Worm (Caenorhabditis elegans) whole organism, L3 larva: Measurements from ENCODE around the gene zzz-1.

Experiments used
- ama-1 ChIP-seq: fragments of 150-350 bp; optimal IDR thresholded peaks from 2 replicates; lab custom pipeline; 2018
- ceh-28 ChIP-seq: fragments of 150-350 bp; optimal IDR thresholded peaks from 2 replicates; lab custom pipeline; 2014; ENCODE audit warnings: missing biosample characterization, missing genetic modification reagents, missing genetic modification characterization
- ceh-9 ChIP-seq: sonication (generic microtip); optimal IDR thresholded peaks from 2 replicates; lab custom pipeline; 2018; ENCODE audit warnings: missing biosample characterization, missing genetic modification characterization
- daf-12 ChIP-seq: fragments of 150-350 bp; optimal IDR thresholded peaks from 2 replicates; lab custom pipeline; 2014; ENCODE audit warnings: missing biosample characterization, missing genetic modification reagents, missing genetic modification characterization
- egl-27 ChIP-seq: sonication (generic microtip); optimal IDR thresholded peaks from 4 replicates; lab custom pipeline; 2017; ENCODE audit warnings: missing biosample characterization, missing genetic modification reagents, missing genetic modification characterization
- egl-5 ChIP-seq: fragments of 150-350 bp; optimal IDR thresholded peaks from 2 replicates; lab custom pipeline; 2017; ENCODE audit warnings: missing biosample characterization, missing genetic modification reagents, missing genetic modification characterization, inconsistent platforms
- elt-1 ChIP-seq: fragments of 150-350 bp; optimal IDR thresholded peaks from 2 replicates; lab custom pipeline; 2014; ENCODE audit warnings: missing biosample characterization, missing genetic modification characterization
- elt-2 ChIP-seq: sonication (generic microtip); optimal IDR thresholded peaks from 2 replicates; lab custom pipeline; 2016; ENCODE audit warnings: missing genetic modification reagents, mild to moderate bottlenecking, missing genetic modification characterization, missing compliant biosample characterization
- eor-1 ChIP-seq, 2 experiments: fragments of 150-350 bp; optimal IDR thresholded peaks; 2 replicates each; lab custom pipeline; 2014 to 2018; ENCODE audit warnings: missing biosample characterization in 2 of 2, missing genetic modification characterization in 2 of 2
- fkh-2 ChIP-seq: fragments of 150-350 bp; optimal IDR thresholded peaks from 2 replicates; lab custom pipeline; 2014; ENCODE audit warnings: missing biosample characterization, missing genetic modification reagents, missing genetic modification characterization
- fos-1 ChIP-seq: fragments of 150-350 bp; optimal IDR thresholded peaks from 2 replicates; lab custom pipeline; 2014; ENCODE audit warnings: missing biosample characterization, missing genetic modification characterization
- hmg-11 ChIP-seq: sonication (generic microtip); optimal IDR thresholded peaks from 2 replicates; lab custom pipeline; 2016; ENCODE audit warnings: missing genetic modification characterization, missing compliant biosample characterization
- jun-1 ChIP-seq: fragments of 150-350 bp; optimal IDR thresholded peaks from 2 replicates; lab custom pipeline; 2014; ENCODE audit warnings: missing biosample characterization, missing genetic modification reagents, missing genetic modification characterization
- lin-15B ChIP-seq: fragments of 150-350 bp; optimal IDR thresholded peaks from 2 replicates; lab custom pipeline; 2014; ENCODE audit warnings: missing biosample characterization, missing genetic modification characterization
- lsy-12 ChIP-seq: sonication (generic microtip); optimal IDR thresholded peaks from 2 replicates; lab custom pipeline; 2016; ENCODE audit warnings: mild to moderate bottlenecking, missing genetic modification characterization, missing compliant biosample characterization
- mml-1 ChIP-seq: fragments of 150-350 bp; sonication (generic microtip); optimal IDR thresholded peaks from 3 replicates; lab custom pipeline; 2014; ENCODE audit warnings: missing biosample characterization, missing genetic modification characterization
- nfya-1 ChIP-seq: sonication (generic microtip); optimal IDR thresholded peaks from 2 replicates; lab custom pipeline; 2017; ENCODE audit warnings: missing genetic modification characterization, mild to moderate bottlenecking, missing compliant biosample characterization, antibody characterized with exemption, moderate library complexity; ENCODE audit not compliant: insufficient read depth
- nhr-12 ChIP-seq: fragments of 150-350 bp; optimal IDR thresholded peaks from 2 replicates; lab custom pipeline; 2014; ENCODE audit warnings: missing biosample characterization, missing genetic modification characterization
- nhr-23 ChIP-seq: fragments of 150-350 bp; optimal IDR thresholded peaks from 2 replicates; lab custom pipeline; 2014; ENCODE audit warnings: missing biosample characterization, missing genetic modification reagents, missing genetic modification characterization
- nhr-237 ChIP-seq: fragments of 150-350 bp; optimal IDR thresholded peaks from 2 replicates; lab custom pipeline; 2014; ENCODE audit warnings: missing biosample characterization, missing genetic modification characterization
- nhr-25 ChIP-seq: sonication (generic microtip); optimal IDR thresholded peaks from 2 replicates; lab custom pipeline; 2017; ENCODE audit warnings: missing biosample characterization, missing genetic modification characterization
- nhr-28 ChIP-seq: fragments of 150-350 bp; optimal IDR thresholded peaks from 2 replicates; lab custom pipeline; 2014; ENCODE audit warnings: missing biosample characterization, missing genetic modification characterization
- nhr-43 ChIP-seq: sonication (generic microtip); optimal IDR thresholded peaks from 2 replicates; lab custom pipeline; 2016; ENCODE audit warnings: mild to moderate bottlenecking, missing genetic modification characterization, missing compliant biosample characterization; ENCODE audit not compliant: poor library complexity, severe bottlenecking
- pha-4 ChIP-seq: fragments of 150-350 bp; optimal IDR thresholded peaks from 2 replicates; lab custom pipeline; 2014; ENCODE audit warnings: missing biosample characterization, missing genetic modification reagents, missing genetic modification characterization
- pqm-1 ChIP-seq: fragments of 150-350 bp; optimal IDR thresholded peaks from 2 replicates; lab custom pipeline; 2017; ENCODE audit warnings: missing biosample characterization, missing genetic modification characterization, inconsistent platforms
- sea-2 ChIP-seq: fragments of 150-350 bp; sonication (generic microtip); optimal IDR thresholded peaks from 4 replicates; lab custom pipeline; 2014; ENCODE audit warnings: missing biosample characterization, missing genetic modification reagents, missing genetic modification characterization
- skn-1 ChIP-seq: fragments of 150-350 bp; optimal IDR thresholded peaks from 2 replicates; lab custom pipeline; 2014; ENCODE audit warnings: missing biosample characterization, missing genetic modification characterization
- snpc-4 ChIP-seq: fragments of 150-350 bp; optimal IDR thresholded peaks from 2 replicates; lab custom pipeline; 2014; ENCODE audit warnings: missing biosample characterization, missing genetic modification characterization
- unc-39 ChIP-seq: sonication (generic microtip); optimal IDR thresholded peaks from 4 replicates; lab custom pipeline; 2017; ENCODE audit warnings: missing biosample characterization, missing genetic modification characterization
- unc-62 ChIP-seq: fragments of 150-350 bp; sonication (generic microtip); optimal IDR thresholded peaks from 4 replicates; lab custom pipeline; 2014; ENCODE audit warnings: missing biosample characterization, missing genetic modification reagents, missing genetic modification characterization
- zag-1 ChIP-seq: fragments of 150-350 bp; optimal IDR thresholded peaks from 2 replicates; lab custom pipeline; 2014; ENCODE audit warnings: missing biosample characterization, missing genetic modification characterization
- ztf-4 ChIP-seq: fragments of 150-350 bp; optimal IDR thresholded peaks from 2 replicates; lab custom pipeline; 2014; ENCODE audit warnings: missing biosample characterization, missing genetic modification characterization

zzz-1 gene

ce11 chrV:10894601-10895000 lies 14.4 kb downstream of the zzz-1 start, which contains the start of the genes F32D8.14 and F32D8.5 (continued):
- TF ChIP-seq eor-1 (tag; optimal IDR thresholded peaks at IDR 0.05; lab: Kevin White, UChicago) (no peak), unc-62 (GFP tag; lab: Kevin White, UChicago) (no peak), daf-12 (tag; lab: Kevin White, UChicago) (no peak), lin-15B (tag; lab: Kevin White, UChicago) (peak; percentile 92), zag-1 (tag; lab: Kevin White, UChicago) (no peak), egl-27 (tag; lab: Kevin White, UChicago) (no peak), mml-1 (no peak), pha-4 (tag; lab: Kevin White, UChicago) (peak; percentile 81)

- TF ChIP-seq ceh-9 (tag; lab: Kevin White, UChicago) (no peak), nhr-12 (tag; lab: Kevin White, UChicago) (no peak), snpc-4 (tag; lab: Kevin White, UChicago) (no peak), nhr-43 (no peak)
These were observed 15.4 kb downstream of the zzz-1 start, which contains the start of gene F32D8.4 for ce11 chrV:10893510-10894128. Gene F32D8.4 (minus strand): TSS chrV:10893560.

DNA sequence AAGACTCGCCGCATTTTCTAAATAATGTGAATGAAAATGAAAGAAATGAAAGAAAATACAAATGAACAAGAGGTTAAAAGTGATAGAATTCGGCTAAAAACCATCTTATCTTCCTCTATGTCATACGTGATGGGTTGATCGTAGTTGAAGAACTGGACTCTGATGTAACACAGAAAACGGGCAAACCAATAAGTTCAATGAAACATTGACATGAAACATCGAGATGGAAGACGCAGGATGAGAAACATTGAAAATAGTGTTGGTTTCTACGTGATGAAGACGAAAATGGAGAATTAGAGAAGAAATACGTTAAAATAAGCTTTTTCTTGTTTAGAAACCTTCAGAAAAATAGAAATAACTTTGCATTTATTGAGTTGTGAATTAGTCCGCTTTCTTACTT lies 18.0 kb downstream of the zzz-1 start, which contains the start of gene F32D8.12:
TSS of gene F32D8.12 (minus strand) at position 48 of the 400 bp plus-strand sequence.
- TF ChIP-seq pha-4 (tag; lab: Kevin White, UChicago), result peak; percentile 35
- TF ChIP-seq elt-2 (tag; lab: Kevin White, UChicago), result peak; percentile 39
- TF ChIP-seq ceh-28 (tag; lab: Kevin White, UChicago), result peak; percentile 9
- no peak for TF ChIP-seq sea-2 (GFP tag; lab: Kevin White, UChicago)
- peak; percentile 47 for TF ChIP-seq nfya-1 (tag; lab: Kevin White, UChicago)
- TF ChIP-seq ztf-4 (tag; lab: Kevin White, UChicago), result no peak
- TF ChIP-seq nhr-237 (tag; lab: Kevin White, UChicago), result no peak
- TF ChIP-seq pqm-1 (tag; lab: Kevin White, UChicago), result peak; percentile 57
- peak; percentile 65 for TF ChIP-seq nhr-43
- TF ChIP-seq ama-1 (lab: Kevin White, UChicago), result no peak
- peak; percentile 77 for TF ChIP-seq nhr-23 (tag; lab: Kevin White, UChicago)

- TF ChIP-seq nhr-28 (tag; lab: Kevin White, UChicago) (no peak), ama-1 (lab: Kevin White, UChicago) (peak; percentile 63)
These were observed 19.2 kb downstream of the zzz-1 start for ce11 chrV:10889774-10890173.

ce11 chrV:10889036-10889435 lies 19.9 kb downstream of the zzz-1 start, which contains the start of gene F32D8.11:
Gene F32D8.11 (minus strand): TSS chrV:10889136.
- TF ChIP-seq nhr-25 (tag; lab: Kevin White, UChicago), result no peak
- no peak for TF ChIP-seq fos-1
- no peak for TF ChIP-seq skn-1 (tag; lab: Kevin White, UChicago)
- no peak for TF ChIP-seq jun-1 (tag; lab: Kevin White, UChicago)
- TF ChIP-seq pqm-1 (tag; lab: Kevin White, UChicago), result no peak
- no peak for TF ChIP-seq elt-1 (tag; lab: Kevin White, UChicago)
- TF ChIP-seq unc-39 (tag; lab: Kevin White, UChicago), result no peak
- TF ChIP-seq fkh-2 (tag; lab: Kevin White, UChicago), result no peak
- TF ChIP-seq nhr-43, result no peak
- no peak for TF ChIP-seq nhr-23 (tag; lab: Kevin White, UChicago)
- TF ChIP-seq lsy-12, result no peak
- TF ChIP-seq hmg-11, result no peak
- no peak for TF ChIP-seq egl-5 (tag; lab: Kevin White, UChicago)
- no peak for TF ChIP-seq nhr-237 (tag; lab: Kevin White, UChicago)
- no peak for TF ChIP-seq lin-15B (tag; lab: Kevin White, UChicago)
- TF ChIP-seq zag-1 (tag; lab: Kevin White, UChicago), result no peak
- TF ChIP-seq snpc-4 (tag; lab: Kevin White, UChicago), result no peak
